Worm (Caenorhabditis elegans): Measurements from ENCODE around the gene C09F5.3.
"Not testable (repeated sequence)": the region's sequence is repeated elsewhere in the genome, so short reads cannot be mapped to it uniquely, and the experiment has no call there.

Gene C09F5.3

ce11 chrIII:665173-665757 is at the start of gene C09F5.3:
C09F5.3 (minus strand) TSS chrIII:665266.
- TF ChIP-seq ceh-36 (tag; optimal IDR thresholded peaks at IDR 0.05): no peak
- no peak for TF ChIP-seq sea-1 (GFP tag; conservative IDR thresholded peaks at IDR 0.05)
- TF ChIP-seq pes-1 (GFP tag; IDR thresholded peaks at IDR 0.05): no peak
- TF ChIP-seq scrt-1 (GFP tag; IDR thresholded peaks at IDR 0.05): no peak
- TF ChIP-seq tbx-11 (GFP tag; IDR thresholded peaks at IDR 0.05): no peak
- TF ChIP-seq ets-7 (tag; optimal IDR thresholded peaks at IDR 0.05): no peak
- TF ChIP-seq aly-1 (tag; optimal IDR thresholded peaks at IDR 0.05): no peak
- TF ChIP-seq F13C5.2 (tag; optimal IDR thresholded peaks at IDR 0.05): no peak
- TF ChIP-seq hmbx-1 (tag; optimal IDR thresholded peaks at IDR 0.05): no peak
- TF ChIP-seq flt-1 (GFP tag; IDR thresholded peaks at IDR 0.05): no peak
- no peak for TF ChIP-seq ceh-13 (GFP tag; optimal IDR thresholded peaks at IDR 0.05)
- no peak for TF ChIP-seq hmg-4 (GFP tag; optimal IDR thresholded peaks at IDR 0.05)
- no peak for TF ChIP-seq ama-1 (optimal IDR thresholded peaks at IDR 0.05)
- no peak for TF ChIP-seq tra-4 (tag; optimal IDR thresholded peaks at IDR 0.05)
- no peak for TF ChIP-seq B0310.2 (tag; optimal IDR thresholded peaks at IDR 0.05)
- no peak for TF ChIP-seq tbx-37 (GFP tag; conservative IDR thresholded peaks at IDR 0.05)

- TF ChIP-seq ceh-13 (GFP tag; optimal IDR thresholded peaks at IDR 0.05) (no peak), hmbx-1 (tag; optimal IDR thresholded peaks at IDR 0.05) (no peak), ama-1 (optimal IDR thresholded peaks at IDR 0.05) (no peak)
Measured at ce11 chrIII:710042-710441, 45.0 kb upstream of the C09F5.3 start.

- TF ChIP-seq hmg-4 (GFP tag; optimal IDR thresholded peaks at IDR 0.05): peak; percentile 11
- TF ChIP-seq tra-4 (tag; optimal IDR thresholded peaks at IDR 0.05): no peak
- TF ChIP-seq sea-1 (GFP tag; conservative IDR thresholded peaks at IDR 0.05): 0 out of 2 replicates have a peak, but pooled peaks have one; percentile 30
- peak; percentile 63; the same call in 1 of the 2 replicates for TF ChIP-seq scrt-1 (GFP tag; IDR thresholded peaks at IDR 0.05)
- TF ChIP-seq hmbx-1 (tag; optimal IDR thresholded peaks at IDR 0.05): no peak
- TF ChIP-seq tbx-11 (GFP tag; IDR thresholded peaks at IDR 0.05): no peak
- TF ChIP-seq pes-1 (GFP tag; IDR thresholded peaks at IDR 0.05): peak; percentile 65
Measured at ce11 chrIII:698814-699213, 33.7 kb upstream of the C09F5.3 start.

ce11 chrIII:696372-696771 is 31.3 kb upstream of the C09F5.3 start, which contains the start of gene sel-15:
sel-15 (minus strand) TSS chrIII:696472.
- no peak for TF ChIP-seq ceh-36 (tag; optimal IDR thresholded peaks at IDR 0.05)
- no peak for TF ChIP-seq tbx-11 (GFP tag; IDR thresholded peaks at IDR 0.05)
- TF ChIP-seq aly-1 (tag; optimal IDR thresholded peaks at IDR 0.05): no peak
- no peak for TF ChIP-seq hmg-4 (GFP tag; optimal IDR thresholded peaks at IDR 0.05)
- no peak for TF ChIP-seq scrt-1 (GFP tag; IDR thresholded peaks at IDR 0.05)
- TF ChIP-seq B0310.2 (tag; optimal IDR thresholded peaks at IDR 0.05): no peak
- no peak for TF ChIP-seq hnd-1 (tag; optimal IDR thresholded peaks at IDR 0.05)
- TF ChIP-seq tbx-37 (GFP tag; conservative IDR thresholded peaks at IDR 0.05): no peak
- no peak for TF ChIP-seq tra-4 (tag; optimal IDR thresholded peaks at IDR 0.05)
- TF ChIP-seq sea-1 (GFP tag; conservative IDR thresholded peaks at IDR 0.05): no peak
- no peak for TF ChIP-seq F13C5.2 (tag; optimal IDR thresholded peaks at IDR 0.05)
- TF ChIP-seq flt-1 (GFP tag; IDR thresholded peaks at IDR 0.05): no peak
- TF ChIP-seq ama-1 (optimal IDR thresholded peaks at IDR 0.05): no peak
- TF ChIP-seq pes-1 (GFP tag; IDR thresholded peaks at IDR 0.05): no peak
- TF ChIP-seq hmbx-1 (tag; optimal IDR thresholded peaks at IDR 0.05): no peak

- TF ChIP-seq ceh-36 (tag; optimal IDR thresholded peaks at IDR 0.05) (no peak), ceh-13 (GFP tag; optimal IDR thresholded peaks at IDR 0.05) (no peak), ama-1 (optimal IDR thresholded peaks at IDR 0.05) (no peak), scrt-1 (GFP tag; IDR thresholded peaks at IDR 0.05) (no peak), tbx-11 (GFP tag; IDR thresholded peaks at IDR 0.05) (no peak), ets-7 (tag; optimal IDR thresholded peaks at IDR 0.05) (no peak), F13C5.2 (tag; optimal IDR thresholded peaks at IDR 0.05) (no peak), flt-1 (GFP tag; IDR thresholded peaks at IDR 0.05) (no peak)
Measured at ce11 chrIII:691933-692332, 26.9 kb upstream of the C09F5.3 start, which contains the start of gene W02B3.7. W02B3.7 (minus strand) TSS chrIII:692033.

ce11 chrIII:688869-689268 is 23.8 kb upstream of the C09F5.3 start, which contains the start of gene elf-1:
elf-1 (plus strand) TSS chrIII:689169.
- not testable (repeated sequence) for TF ChIP-seq scrt-1 (GFP tag; IDR thresholded peaks at IDR 0.05); F13C5.2 (tag; optimal IDR thresholded peaks at IDR 0.05); tra-4 (tag; optimal IDR thresholded peaks at IDR 0.05)

- TF ChIP-seq pes-1 (GFP tag; IDR thresholded peaks at IDR 0.05): no peak
- no peak for TF ChIP-seq ets-7 (tag; optimal IDR thresholded peaks at IDR 0.05)
- TF ChIP-seq sea-1 (GFP tag; conservative IDR thresholded peaks at IDR 0.05): no peak
- TF ChIP-seq scrt-1 (GFP tag; IDR thresholded peaks at IDR 0.05): no peak
- TF ChIP-seq flt-1 (GFP tag; IDR thresholded peaks at IDR 0.05): no peak
- no peak for TF ChIP-seq tra-4 (tag; optimal IDR thresholded peaks at IDR 0.05)
- TF ChIP-seq aly-1 (tag; optimal IDR thresholded peaks at IDR 0.05): no peak
- no peak for TF ChIP-seq F13C5.2 (tag; optimal IDR thresholded peaks at IDR 0.05)
- no peak for TF ChIP-seq hmg-4 (GFP tag; optimal IDR thresholded peaks at IDR 0.05)
- no peak for TF ChIP-seq tbx-11 (GFP tag; IDR thresholded peaks at IDR 0.05)
- no peak for TF ChIP-seq ama-1 (optimal IDR thresholded peaks at IDR 0.05)
- no peak for TF ChIP-seq hmbx-1 (tag; optimal IDR thresholded peaks at IDR 0.05)
- TF ChIP-seq B0310.2 (tag; optimal IDR thresholded peaks at IDR 0.05): no peak
- TF ChIP-seq ceh-13 (GFP tag; optimal IDR thresholded peaks at IDR 0.05): no peak
- no peak for TF ChIP-seq hnd-1 (tag; optimal IDR thresholded peaks at IDR 0.05)
- TF ChIP-seq ceh-36 (tag; optimal IDR thresholded peaks at IDR 0.05): no peak
- no peak for TF ChIP-seq tbx-37 (GFP tag; conservative IDR thresholded peaks at IDR 0.05)
Measured at ce11 chrIII:688083-688482, 23.0 kb upstream of the C09F5.3 start.

- no peak for TF ChIP-seq ceh-36 (tag; optimal IDR thresholded peaks at IDR 0.05)
Measured at ce11 chrIII:683318-683717, 18.3 kb upstream of the C09F5.3 start, which contains the start of gene W02B3.4. W02B3.4 (minus strand) TSS chrIII:683418.

Measured in whole organism, early embryonic.